Fruit fly (Drosophila melanogaster): ENCODE results near the gene lz.
A peak's percentile ranks its signal among the peaks of the same experiment; 100 is the strongest.

Gene lz

dm6 chrX:9255964-9256520, 28.4 kb upstream of the lz start, which contains the start of gene ric8a (continued):
- TF ChIP-seq CG10979 (tag; optimal IDR thresholded peaks at IDR 0.05) (no peak), CG14014 (GFP tag; IDR thresholded peaks at IDR 0.05) (no peak), CG8089 (GFP tag; optimal IDR thresholded peaks at IDR 0.05) (no peak), sens (GFP tag) (peak; percentile 83), onecut (GFP tag; IDR thresholded peaks at IDR 0.05) (no peak), MESR4 (GFP tag; optimal IDR thresholded peaks at IDR 0.05) (peak; percentile 76), CG12769 (tag; optimal IDR thresholded peaks at IDR 0.05) (no peak), dmrt99B (tag; optimal IDR thresholded peaks at IDR 0.05) (no peak), dan (GFP tag; IDR thresholded peaks at IDR 0.05) (no peak), sug (tag; optimal IDR thresholded peaks at IDR 0.05) (no peak), MTF-1 (GFP tag; optimal IDR thresholded peaks at IDR 0.05; ENCODE audit: borderline replicate concordance) (no peak), tx (GFP tag; optimal IDR thresholded peaks at IDR 0.05) (no peak), CG3407 (GFP tag; optimal IDR thresholded peaks at IDR 0.05) (no peak), stc (GFP tag; IDR thresholded peaks at IDR 0.05) (no peak), amos (GFP tag; IDR thresholded peaks at IDR 0.05; ENCODE audit: partially characterized antibody) (peak; percentile 85), CG3281 (GFP tag; optimal IDR thresholded peaks at IDR 0.05) (no peak), lbe (GFP tag; optimal IDR thresholded peaks at IDR 0.05) (no peak), bowl (GFP tag; IDR thresholded peaks at IDR 0.05) (no peak), CG7963 (GFP tag; IDR thresholded peaks at IDR 0.05; ENCODE audit: partially characterized antibody) (peak; percentile 51; the same call in 1 of the 3 replicates), HLH3B (GFP tag; IDR thresholded peaks at IDR 0.05) (no peak), Awh (GFP tag; IDR thresholded peaks at IDR 0.05) (no peak), Oli (tag; optimal IDR thresholded peaks at IDR 0.05) (no peak), ase (GFP tag; IDR thresholded peaks at IDR 0.05) (no peak), CG14667 (GFP tag; IDR thresholded peaks at IDR 0.05) (no peak), corto (GFP tag; optimal IDR thresholded peaks at IDR 0.05) (no peak)

dm6 chrX:9266082-9266481, 18.4 kb upstream of the lz start:
- TF ChIP-seq CG4424 (GFP tag; optimal IDR thresholded peaks at IDR 0.05) (no peak), Dfd (GFP tag; optimal IDR thresholded peaks at IDR 0.05) (no peak), CG4328 (GFP tag; optimal IDR thresholded peaks at IDR 0.05) (no peak), bcd (GFP tag; optimal IDR thresholded peaks at IDR 0.05) (no peak), Med (GFP tag) (peak; percentile 24), h (optimal IDR thresholded peaks at IDR 0.05) (no peak), Dref (GFP tag; IDR thresholded peaks at IDR 0.05) (no peak), Adf1 (GFP tag; IDR thresholded peaks at IDR 0.05) (no peak), Gsc (GFP tag; IDR thresholded peaks at IDR 0.05) (no peak), Ravus (GFP tag; IDR thresholded peaks at IDR 0.05) (no peak), BtbVII (GFP tag; optimal IDR thresholded peaks at IDR 0.05) (no peak), Ets65A (GFP tag) (peak; percentile 5), CG14667 (GFP tag; IDR thresholded peaks at IDR 0.05) (no peak), row (GFP tag; IDR thresholded peaks at IDR 0.05) (peak; percentile 33; the same call in 2 of the 3 replicates), CG8290 (GFP tag; optimal IDR thresholded peaks at IDR 0.05) (no peak), CG8290 (tag; optimal IDR thresholded peaks at IDR 0.05) (no peak), CG1647 (GFP tag; optimal IDR thresholded peaks at IDR 0.05) (no peak), Nf-YC (tag; optimal IDR thresholded peaks at IDR 0.05) (no peak), az2 (GFP tag; optimal IDR thresholded peaks at IDR 0.05) (no peak), Drgx (GFP tag; IDR thresholded peaks at IDR 0.05) (peak; percentile 23; the same call in 1 of the 2 replicates), Sry-β (GFP tag; optimal IDR thresholded peaks at IDR 0.05) (no peak), slbo (GFP tag; IDR thresholded peaks at IDR 0.05) (no peak), pros (GFP tag; optimal IDR thresholded peaks at IDR 0.05) (no peak), grau (tag; optimal IDR thresholded peaks at IDR 0.05) (peak; percentile 69), CG6689 (GFP tag; IDR thresholded peaks at IDR 0.05) (0 out of 2 replicates have a peak, but pooled peaks have one; percentile 21), CG8359 (GFP tag; optimal IDR thresholded peaks at IDR 0.05; ENCODE audit: borderline replicate concordance) (no peak)

Data from whole organism, embryonic.